Worm (Caenorhabditis elegans): ENCODE results near the gene T26A5.8.

- no peak for TF ChIP-seq ceh-18 (tag; optimal IDR thresholded peaks at IDR 0.05)
- TF ChIP-seq K09A11.1 (tag; optimal IDR thresholded peaks at IDR 0.05; ENCODE audit: insufficient read depth), result no peak
Measured at ce11 chrIII:6462610-6463009, at the start of gene T26A5.8.
